Worm (Caenorhabditis elegans): ENCODE data around the gene C18E9.5.

DNA sequence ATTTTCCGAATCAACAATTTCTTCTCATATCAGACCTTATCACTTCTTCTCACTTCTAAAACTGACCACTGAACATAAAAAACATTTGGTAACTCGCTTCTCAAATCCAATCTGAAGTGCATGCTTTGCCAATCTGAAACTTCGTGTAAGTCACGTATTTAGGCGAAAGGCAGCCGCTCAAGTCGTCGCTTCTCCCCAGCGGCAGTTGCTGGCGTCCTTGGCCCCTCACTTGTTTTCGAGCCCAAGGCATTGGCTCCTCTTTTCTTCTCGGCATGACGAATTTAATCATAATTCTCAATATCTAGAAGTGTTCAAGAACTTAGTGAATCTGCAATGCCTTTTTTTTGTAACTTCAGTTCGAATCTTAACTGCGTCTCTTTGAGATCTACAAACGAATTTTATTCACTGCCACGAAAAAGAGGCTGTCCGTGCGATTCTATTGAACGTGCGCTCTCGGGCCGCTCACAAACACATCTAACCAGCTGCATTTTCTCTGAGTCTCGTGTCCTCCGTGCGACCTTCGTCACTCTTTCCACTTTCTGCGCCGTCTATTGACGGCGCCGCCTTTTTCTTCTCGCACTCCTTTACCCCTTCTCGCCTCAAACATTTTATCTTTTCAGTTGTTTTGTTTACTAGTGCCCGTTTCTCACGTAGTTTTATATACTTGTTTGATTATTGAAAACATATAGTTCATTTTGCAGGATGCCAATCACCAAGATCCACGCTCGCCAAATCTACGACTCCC lies 38.2 kb upstream of the C18E9.5 start:
- TF ChIP-seq nhr-28 (tag; optimal IDR thresholded peaks at IDR 0.05) (no peak), fkh-10 (GFP tag; optimal IDR thresholded peaks at IDR 0.05) (no peak), fos-1 (tag; optimal IDR thresholded peaks at IDR 0.05) (no peak), egl-27 (tag; optimal IDR thresholded peaks at IDR 0.05) (no peak), pax-3 (tag; optimal IDR thresholded peaks at IDR 0.05) (no peak), hpl-2 (GFP tag; optimal IDR thresholded peaks at IDR 0.05) (no peak), nhr-77 (tag; optimal IDR thresholded peaks at IDR 0.05) (no peak)
